Worm (Caenorhabditis elegans): ENCODE results near the gene C05D11.5.
A peak's percentile ranks its signal among the peaks of the same experiment; 100 is the strongest.

The C05D11.5 gene

DNA sequence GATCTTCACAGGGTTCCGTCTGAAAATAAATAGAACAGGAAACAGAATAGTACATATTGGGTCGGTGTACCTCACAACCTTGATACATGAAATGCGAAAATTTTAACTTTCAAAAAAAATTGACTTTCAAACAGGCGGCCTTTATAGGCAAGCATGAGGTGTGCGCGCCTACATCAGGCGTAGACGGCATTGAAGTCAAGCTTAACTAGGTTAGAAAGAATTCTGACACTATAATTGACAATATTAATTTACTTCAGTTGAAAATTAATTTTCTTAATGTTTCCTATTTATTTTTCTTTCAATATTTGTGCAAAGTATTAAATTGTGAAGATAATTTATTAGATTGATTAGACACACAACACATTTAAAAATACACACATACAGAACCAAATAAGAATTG lies at the start of gene C05D11.5:
C05D11.5 (minus strand) TSS at position 101 of the 400 bp plus-strand sequence.
- TF ChIP-seq med-1 (GFP tag; optimal IDR thresholded peaks at IDR 0.05; ENCODE audit: insufficient read depth) (no peak), T22C8.4 (GFP tag; IDR thresholded peaks at IDR 0.05) (no peak), flt-1 (GFP tag; IDR thresholded peaks at IDR 0.05) (no peak), cog-1 (tag; optimal IDR thresholded peaks at IDR 0.05) (no peak), tab-1 (GFP tag; IDR thresholded peaks at IDR 0.05) (no peak), ref-1 (GFP tag; conservative IDR thresholded peaks at IDR 0.05) (no peak), ztf-29 (GFP tag; IDR thresholded peaks at IDR 0.05) (no peak), ztf-23 (GFP tag; IDR thresholded peaks at IDR 0.05) (no peak), klf-2 (GFP tag; conservative IDR thresholded peaks at IDR 0.05) (no peak)

DNA sequence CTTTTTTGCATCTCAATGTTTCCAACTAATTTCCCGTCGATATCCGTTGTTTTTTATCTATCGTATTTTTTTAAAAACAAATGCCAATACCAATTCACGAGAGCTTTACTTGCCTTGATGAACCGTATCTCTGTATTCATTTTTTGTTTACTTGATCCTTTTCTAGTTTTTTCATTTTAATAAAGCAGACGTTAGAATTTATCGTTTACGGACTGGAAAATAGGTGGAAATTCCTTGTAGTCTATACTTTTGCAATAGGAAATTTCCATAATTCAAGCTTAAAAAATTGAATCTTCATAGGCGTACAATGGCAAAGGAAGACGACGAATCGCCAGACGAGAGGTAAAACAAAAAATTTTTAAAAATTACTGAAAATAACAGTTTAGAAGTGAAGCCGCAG lies 48.0 kb upstream of the C05D11.5 start, which contains the start of gene algn-1:
algn-1 (plus strand) TSS at position 301 of the 400 bp plus-strand sequence.
- TF ChIP-seq med-1 (GFP tag; optimal IDR thresholded peaks at IDR 0.05; ENCODE audit: insufficient read depth) (no peak), ztf-29 (GFP tag; IDR thresholded peaks at IDR 0.05) (no peak), ztf-23 (GFP tag; IDR thresholded peaks at IDR 0.05) (no peak), klf-2 (GFP tag; conservative IDR thresholded peaks at IDR 0.05) (no peak), T22C8.4 (GFP tag; IDR thresholded peaks at IDR 0.05) (no peak), flt-1 (GFP tag; IDR thresholded peaks at IDR 0.05) (no peak), cog-1 (tag; optimal IDR thresholded peaks at IDR 0.05) (no peak), tab-1 (GFP tag; IDR thresholded peaks at IDR 0.05) (no peak), ref-1 (GFP tag; conservative IDR thresholded peaks at IDR 0.05) (no peak)

ce11 chrIII:6454183-6454582 lies 42.4 kb upstream of the C05D11.5 start, which contains the start of gene jhdm-1:
Gene jhdm-1 (plus strand): TSS chrIII:6454483.
- TF ChIP-seq ztf-23 (GFP tag; IDR thresholded peaks at IDR 0.05) (no peak), tab-1 (GFP tag; IDR thresholded peaks at IDR 0.05) (no peak), cog-1 (tag; optimal IDR thresholded peaks at IDR 0.05) (no peak), flt-1 (GFP tag; IDR thresholded peaks at IDR 0.05) (no peak), klf-2 (GFP tag; conservative IDR thresholded peaks at IDR 0.05) (no peak), ztf-29 (GFP tag; IDR thresholded peaks at IDR 0.05) (no peak), T22C8.4 (GFP tag; IDR thresholded peaks at IDR 0.05) (no peak), med-1 (GFP tag; optimal IDR thresholded peaks at IDR 0.05; ENCODE audit: insufficient read depth) (no peak), ref-1 (GFP tag; conservative IDR thresholded peaks at IDR 0.05) (no peak)

- TF ChIP-seq ztf-29 (GFP tag; IDR thresholded peaks at IDR 0.05) (peak; percentile 74), klf-2 (GFP tag; conservative IDR thresholded peaks at IDR 0.05) (no peak), ref-1 (GFP tag; conservative IDR thresholded peaks at IDR 0.05) (0 out of 2 replicates have a peak, but pooled peaks have one; percentile 34), T22C8.4 (GFP tag; IDR thresholded peaks at IDR 0.05) (0 out of 2 replicates have a peak, but pooled peaks have one; percentile 36), ztf-23 (GFP tag; IDR thresholded peaks at IDR 0.05) (peak; percentile 85), flt-1 (GFP tag; IDR thresholded peaks at IDR 0.05) (peak; percentile 74), cog-1 (tag; optimal IDR thresholded peaks at IDR 0.05) (peak; percentile 74), tab-1 (GFP tag; IDR thresholded peaks at IDR 0.05) (peak; percentile 62; the same call in 1 of the 2 replicates), med-1 (GFP tag; optimal IDR thresholded peaks at IDR 0.05; ENCODE audit: insufficient read depth) (peak; percentile 35)
Measured at ce11 chrIII:6453665-6454064, 41.9 kb upstream of the C05D11.5 start.

DNA sequence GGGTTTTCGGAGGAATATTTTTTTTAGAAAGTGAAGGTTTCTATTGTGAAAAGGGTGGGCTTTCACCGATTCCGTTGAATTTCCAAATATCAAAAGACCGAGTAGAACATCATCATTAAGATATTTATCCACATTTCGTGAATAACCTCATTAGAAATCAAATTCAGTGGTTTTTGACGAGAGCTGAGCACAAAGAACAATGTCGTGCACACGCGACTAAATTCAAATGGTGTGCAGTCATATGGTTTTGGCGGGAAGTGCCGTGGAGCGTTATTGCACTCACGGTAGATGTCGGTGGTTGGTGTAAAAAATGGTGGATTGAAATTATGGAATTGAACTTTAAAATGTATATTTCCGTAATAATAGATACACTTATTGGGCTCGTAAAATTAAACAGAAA lies 40.9 kb upstream of the C05D11.5 start:
- TF ChIP-seq ref-1 (GFP tag; conservative IDR thresholded peaks at IDR 0.05) (no peak), flt-1 (GFP tag; IDR thresholded peaks at IDR 0.05) (no peak), klf-2 (GFP tag; conservative IDR thresholded peaks at IDR 0.05) (no peak), med-1 (GFP tag; optimal IDR thresholded peaks at IDR 0.05; ENCODE audit: insufficient read depth) (no peak), ztf-23 (GFP tag; IDR thresholded peaks at IDR 0.05) (no peak), T22C8.4 (GFP tag; IDR thresholded peaks at IDR 0.05) (no peak), cog-1 (tag; optimal IDR thresholded peaks at IDR 0.05) (no peak), tab-1 (GFP tag; IDR thresholded peaks at IDR 0.05) (no peak), ztf-29 (GFP tag; IDR thresholded peaks at IDR 0.05) (no peak)

- TF ChIP-seq tab-1 (GFP tag; IDR thresholded peaks at IDR 0.05) (no peak), med-1 (GFP tag; optimal IDR thresholded peaks at IDR 0.05; ENCODE audit: insufficient read depth) (no peak), flt-1 (GFP tag; IDR thresholded peaks at IDR 0.05) (no peak), klf-2 (GFP tag; conservative IDR thresholded peaks at IDR 0.05) (no peak), ztf-29 (GFP tag; IDR thresholded peaks at IDR 0.05) (no peak), ref-1 (GFP tag; conservative IDR thresholded peaks at IDR 0.05) (no peak), cog-1 (tag; optimal IDR thresholded peaks at IDR 0.05) (no peak), T22C8.4 (GFP tag; IDR thresholded peaks at IDR 0.05) (no peak), ztf-23 (GFP tag; IDR thresholded peaks at IDR 0.05) (no peak)
Measured at ce11 chrIII:6452278-6452677, 40.5 kb upstream of the C05D11.5 start, which contains the start of gene set-1. Gene set-1 (minus strand): TSS chrIII:6452378.

DNA sequence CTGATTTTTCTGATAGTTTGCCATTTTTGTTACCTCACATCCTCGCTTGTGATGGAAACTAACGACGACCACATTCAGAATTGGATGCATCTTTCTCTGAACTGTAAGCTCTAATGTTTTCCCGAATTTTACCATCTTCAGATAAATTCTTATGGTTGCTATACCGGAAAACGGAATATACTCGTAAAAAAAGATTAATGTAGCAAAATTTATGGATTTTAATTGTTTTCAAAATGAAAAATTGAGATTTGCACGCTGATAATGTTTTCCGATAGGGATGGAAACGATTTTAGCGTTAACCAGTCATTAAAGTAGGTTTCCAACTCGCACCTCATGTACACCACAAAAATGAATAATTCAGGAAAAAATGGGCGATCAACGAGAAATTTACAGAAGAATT lies 38.8 kb upstream of the C05D11.5 start, which contains the start of gene T26A5.6:
T26A5.6 (minus strand) TSS at position 101 of the 400 bp plus-strand sequence.
- TF ChIP-seq tab-1 (GFP tag; IDR thresholded peaks at IDR 0.05): no peak
- TF ChIP-seq cog-1 (tag; optimal IDR thresholded peaks at IDR 0.05): no peak
- TF ChIP-seq ref-1 (GFP tag; conservative IDR thresholded peaks at IDR 0.05): no peak
- TF ChIP-seq ztf-29 (GFP tag; IDR thresholded peaks at IDR 0.05): no peak
- no peak for TF ChIP-seq flt-1 (GFP tag; IDR thresholded peaks at IDR 0.05)
- no peak for TF ChIP-seq ztf-23 (GFP tag; IDR thresholded peaks at IDR 0.05)
- no peak for TF ChIP-seq T22C8.4 (GFP tag; IDR thresholded peaks at IDR 0.05)
- TF ChIP-seq med-1 (GFP tag; optimal IDR thresholded peaks at IDR 0.05; ENCODE audit: insufficient read depth): no peak
- TF ChIP-seq klf-2 (GFP tag; conservative IDR thresholded peaks at IDR 0.05): no peak

DNA sequence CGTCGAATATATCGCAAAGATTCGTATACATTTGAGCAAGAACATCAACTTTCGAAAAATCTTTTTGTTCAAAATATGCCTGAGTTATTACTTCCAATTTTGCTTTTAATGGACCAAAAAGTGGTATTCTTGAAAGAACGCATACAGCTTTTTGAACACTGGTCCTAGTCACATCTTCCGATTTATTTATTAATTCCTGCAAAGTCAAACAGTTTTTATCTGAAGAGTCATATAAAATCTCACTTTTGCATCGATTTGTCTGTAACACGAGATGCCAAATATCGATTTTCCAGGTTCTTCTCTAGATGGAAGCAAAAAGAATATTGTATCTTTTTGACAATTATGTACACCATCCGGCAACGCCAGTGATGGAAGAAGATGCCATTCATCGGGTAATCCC lies 38.0 kb upstream of the C05D11.5 start:
- TF ChIP-seq klf-2 (GFP tag; conservative IDR thresholded peaks at IDR 0.05): no peak
- TF ChIP-seq med-1 (GFP tag; optimal IDR thresholded peaks at IDR 0.05; ENCODE audit: insufficient read depth): no peak
- TF ChIP-seq cog-1 (tag; optimal IDR thresholded peaks at IDR 0.05): no peak
- TF ChIP-seq ztf-29 (GFP tag; IDR thresholded peaks at IDR 0.05): no peak
- TF ChIP-seq ref-1 (GFP tag; conservative IDR thresholded peaks at IDR 0.05): no peak
- no peak for TF ChIP-seq flt-1 (GFP tag; IDR thresholded peaks at IDR 0.05)
- no peak for TF ChIP-seq ztf-23 (GFP tag; IDR thresholded peaks at IDR 0.05)
- no peak for TF ChIP-seq T22C8.4 (GFP tag; IDR thresholded peaks at IDR 0.05)
- no peak for TF ChIP-seq tab-1 (GFP tag; IDR thresholded peaks at IDR 0.05)

- TF ChIP-seq med-1 (GFP tag; optimal IDR thresholded peaks at IDR 0.05; ENCODE audit: insufficient read depth) (no peak), tab-1 (GFP tag; IDR thresholded peaks at IDR 0.05) (no peak), ztf-23 (GFP tag; IDR thresholded peaks at IDR 0.05) (0 out of 2 replicates have a peak, but pooled peaks have one; percentile 13), ztf-29 (GFP tag; IDR thresholded peaks at IDR 0.05) (no peak)
Measured at ce11 chrIII:6447521-6447920, 35.7 kb upstream of the C05D11.5 start.
